Worm (Caenorhabditis elegans): ENCODE results near the gene F33G12.7.

F33G12.7 gene

DNA sequence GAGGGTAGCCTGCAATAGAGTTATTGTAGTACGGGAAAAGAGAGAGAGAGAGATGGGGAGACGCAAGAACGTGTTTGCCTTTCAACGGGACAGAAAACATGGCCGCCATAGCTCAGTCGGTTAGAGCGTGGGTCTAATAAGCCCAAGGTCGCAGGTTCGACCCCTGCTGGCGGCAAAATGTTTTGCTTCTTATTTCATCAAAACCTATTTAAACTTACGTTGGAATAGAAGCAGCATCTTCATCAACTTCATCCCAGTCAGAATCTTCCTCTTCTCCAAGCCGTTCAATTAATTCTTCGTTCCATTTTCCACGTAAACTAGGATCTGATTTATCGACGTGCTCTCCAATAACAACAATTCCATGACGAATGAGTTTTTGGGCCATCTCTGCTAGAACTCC is 7.8 kb downstream of the F33G12.7 start (continued):
- TF ChIP-seq ztf-22 (GFP tag; optimal IDR thresholded peaks at IDR 0.05), result no peak
- peak; percentile 33 for TF ChIP-seq ceh-79 (tag; optimal IDR thresholded peaks at IDR 0.05)
- TF ChIP-seq attf-5 (GFP tag; optimal IDR thresholded peaks at IDR 0.05), result peak; percentile 67
- TF ChIP-seq hlh-12 (tag; optimal IDR thresholded peaks at IDR 0.05), result no peak
- TF ChIP-seq snpc-4 (GFP tag; optimal IDR thresholded peaks at IDR 0.05), result peak; percentile 34
- TF ChIP-seq snpc-4 (tag; optimal IDR thresholded peaks at IDR 0.05), result peak in 3 of 4 experiments; percentile 48 to 70 (median 69)
- no peak for TF ChIP-seq madf-3 (GFP tag; IDR thresholded peaks at IDR 0.05)

ce11 chrII:5031612-5032011 is 8.9 kb downstream of the F33G12.7 start, which contains the start of gene wdr-83:
wdr-83 (minus strand) TSS chrII:5031712.
- TF ChIP-seq tbp1 (GFP tag; optimal IDR thresholded peaks at IDR 0.05) (no peak), Y53G8AR.9 (GFP tag; conservative IDR thresholded peaks at IDR 0.05) (no peak), rcor-1 (GFP tag; IDR thresholded peaks at IDR 0.05) (no peak), ztf-25 (GFP tag; IDR thresholded peaks at IDR 0.05) (no peak), snpc-4 (GFP tag; optimal IDR thresholded peaks at IDR 0.05) (no peak), snpc-4 (tag; optimal IDR thresholded peaks at IDR 0.05) (no peak), zim-3 (tag; optimal IDR thresholded peaks at IDR 0.05) (no peak), ztf-26 (tag; optimal IDR thresholded peaks at IDR 0.05) (no peak), F33H1.4 (GFP tag; IDR thresholded peaks at IDR 0.05) (no peak), xnd-1 (tag; optimal IDR thresholded peaks at IDR 0.05) (no peak), F37B4.10 (GFP tag; IDR thresholded peaks at IDR 0.05) (no peak)

- TF ChIP-seq nhr-179 (tag; optimal IDR thresholded peaks at IDR 0.05), result no peak
- TF ChIP-seq T26A5.8 (tag; optimal IDR thresholded peaks at IDR 0.05), result no peak
- no peak for TF ChIP-seq pha-4 (tag; optimal IDR thresholded peaks at IDR 0.05)
- no peak for TF ChIP-seq sea-2 (GFP tag; IDR thresholded peaks at IDR 0.05)
- TF ChIP-seq ama-1 (optimal IDR thresholded peaks at IDR 0.05), result no peak
- no peak for TF ChIP-seq ama-1 (GFP tag; optimal IDR thresholded peaks at IDR 0.05)
- TF ChIP-seq cebp-1 (GFP tag; IDR thresholded peaks at IDR 0.05), result no peak
- TF ChIP-seq cebp-1 (tag; optimal IDR thresholded peaks at IDR 0.05), result no peak
- no peak for TF ChIP-seq attf-6 (GFP tag; IDR thresholded peaks at IDR 0.05)
- TF ChIP-seq madf-10 (tag; optimal IDR thresholded peaks at IDR 0.05), result no peak
- TF ChIP-seq B0019.2 (GFP tag; conservative IDR thresholded peaks at IDR 0.05), result no peak
- TF ChIP-seq tbx-9 (tag; optimal IDR thresholded peaks at IDR 0.05; ENCODE audit: borderline replicate concordance), result no peak
These were observed 12.5 kb downstream of the F33G12.7 start for ce11 chrII:5027952-5028351.

DNA sequence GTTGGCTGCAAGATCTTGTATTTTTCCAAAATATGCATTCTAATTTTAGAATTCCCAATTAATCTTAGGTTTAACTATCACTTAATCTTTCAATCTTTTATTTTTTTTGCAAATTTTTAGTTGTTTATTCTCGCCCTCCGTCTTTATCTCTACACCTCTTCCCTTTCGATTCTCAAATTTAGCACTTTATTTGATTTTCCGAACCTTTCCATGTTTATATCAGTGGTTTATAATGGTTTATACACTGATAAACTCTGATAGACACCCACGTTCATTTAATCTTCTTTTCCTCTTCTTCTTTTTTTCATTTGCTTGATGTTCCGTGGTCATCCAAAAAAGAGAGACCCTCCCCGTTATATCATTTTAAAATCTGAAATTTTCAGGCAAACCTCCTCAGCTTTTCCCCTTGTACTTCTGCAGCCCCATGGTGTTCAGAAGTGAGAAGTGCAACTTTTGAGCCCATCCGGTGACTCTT is 18.1 kb downstream of the F33G12.7 start, which contains the start of the genes nsy-1 and F59A6.13:
TSS of gene nsy-1 (plus strand) at position 377 of the 475 bp plus-strand sequence.
TSS of gene F59A6.13 (plus strand) at position 425 of the 475 bp plus-strand sequence.
- peak; percentile 59 for TF ChIP-seq nhr-80 (tag; optimal IDR thresholded peaks at IDR 0.05)
- no peak for TF ChIP-seq ceh-100 (GFP tag; IDR thresholded peaks at IDR 0.05)

DNA sequence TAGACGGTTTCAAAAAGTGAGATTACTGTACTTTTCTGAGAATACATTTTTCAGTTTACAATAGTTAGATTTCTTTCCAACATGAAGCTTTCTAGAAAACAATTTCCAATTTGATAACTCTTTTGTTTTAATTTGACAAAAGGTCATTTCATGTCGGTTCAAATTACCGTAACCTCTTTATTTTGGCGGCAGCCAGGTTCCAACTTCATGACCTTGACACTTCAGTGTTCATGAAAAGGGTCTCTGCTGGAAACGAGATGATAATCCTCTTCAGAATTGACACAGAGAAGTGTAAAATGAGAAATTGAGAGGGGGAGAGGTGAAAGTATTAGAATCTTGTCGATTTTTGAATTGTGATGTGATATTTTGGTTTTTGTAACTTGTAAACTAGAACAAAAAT is 19.0 kb downstream of the F33G12.7 start:
- TF ChIP-seq bed-2 (GFP tag; IDR thresholded peaks at IDR 0.05) (no peak), pha-4 (tag; optimal IDR thresholded peaks at IDR 0.05) (no peak), lir-1 (GFP tag; conservative IDR thresholded peaks at IDR 0.05) (no peak), ztf-25 (GFP tag; IDR thresholded peaks at IDR 0.05) (no peak), nfya-1 (tag; optimal IDR thresholded peaks at IDR 0.05; ENCODE audit: borderline replicate concordance, insufficient read depth) (no peak), tbp1 (GFP tag; optimal IDR thresholded peaks at IDR 0.05) (no peak), Y53G8AR.9 (GFP tag; conservative IDR thresholded peaks at IDR 0.05) (no peak), hmg-20 (GFP tag; IDR thresholded peaks at IDR 0.05) (no peak), nhr-27 (tag; optimal IDR thresholded peaks at IDR 0.05) (no peak), Y53F4B.3 (GFP tag; IDR thresholded peaks at IDR 0.05) (no peak), unc-62 (GFP tag; optimal IDR thresholded peaks at IDR 0.05) (no peak), snpc-1.1 (tag; optimal IDR thresholded peaks at IDR 0.05; ENCODE audit: insufficient read depth) (no peak), akir-1 (GFP tag; optimal IDR thresholded peaks at IDR 0.05) (no peak), die-1 (tag; optimal IDR thresholded peaks at IDR 0.05) (no peak), nfyb-1 (GFP tag; IDR thresholded peaks at IDR 0.05) (no peak), T26A5.8 (tag; optimal IDR thresholded peaks at IDR 0.05) (no peak), B0336.3 (GFP tag; IDR thresholded peaks at IDR 0.05) (no peak), egrh-3 (GFP tag; IDR thresholded peaks at IDR 0.05) (no peak)

All from whole organism, young adult.